Fruit fly (Drosophila melanogaster) whole organism, adult: Measurements from ENCODE around the gene CG46042.

Experiments
- CG11617 ChIP-seq: fragments of 200-800 bp; sonication (Bioruptor generic); optimal IDR thresholded peaks from 2 replicates; lab custom pipeline; 2017; ENCODE audit warnings: mild to moderate bottlenecking, missing biosample characterization, missing genetic modification reagents, missing genetic modification characterization
- CG1620 ChIP-seq: fragments of 200-800 bp; sonication (Bioruptor generic); optimal IDR thresholded peaks from 2 replicates; lab custom pipeline; 2016; ENCODE audit warnings: missing biosample characterization, missing genetic modification characterization
- CG33017 ChIP-seq: fragments of 200-800 bp; sonication (Bioruptor generic); optimal IDR thresholded peaks from 2 replicates; lab custom pipeline; 2018; ENCODE audit warnings: missing biosample characterization, mild to moderate bottlenecking, missing genetic modification characterization, moderate library complexity
- CG5204 ChIP-seq: fragments of 200-800 bp; sonication (Bioruptor generic); optimal IDR thresholded peaks from 2 replicates; lab custom pipeline; 2016; ENCODE audit warnings: missing biosample characterization, missing genetic modification characterization
- Crg-1 ChIP-seq: fragments of 200-800 bp; sonication (Bioruptor generic); optimal IDR thresholded peaks from 2 replicates; lab custom pipeline; 2016; ENCODE audit warnings: missing biosample characterization, missing genetic modification characterization
- cic ChIP-seq: fragments of 200-800 bp; sonication (Bioruptor generic); optimal IDR thresholded peaks from 2 replicates; lab custom pipeline; 2017; ENCODE audit warnings: missing biosample characterization, mild to moderate bottlenecking, missing genetic modification characterization, moderate library complexity
- kay ChIP-seq: fragments of 200-800 bp; sonication (Bioruptor generic); peaks from one replicate; lab custom pipeline; 2016; ENCODE audit warnings: missing biosample characterization, missing genetic modification characterization, borderline replicate concordance
- tj ChIP-seq: fragments of 200-800 bp; sonication (Bioruptor generic); optimal IDR thresholded peaks from 3 replicates; lab custom pipeline; 2017; ENCODE audit warnings: missing biosample characterization, mild to moderate bottlenecking, missing genetic modification characterization, moderate library complexity
- toe ChIP-seq: fragments of 200-800 bp; sonication (Bioruptor generic); optimal IDR thresholded peaks from 2 replicates; lab custom pipeline; 2016; ENCODE audit warnings: missing biosample characterization, missing genetic modification characterization

- no peak for TF ChIP-seq CG33017
- no peak for TF ChIP-seq CG5204
- no peak for TF ChIP-seq CG1620 (GFP tag; lab: Kevin White, UChicago)
- TF ChIP-seq kay = no peak
- TF ChIP-seq CG11617 (GFP tag; lab: Kevin White, UChicago) = peak; percentile 12
- peak; percentile 64 for TF ChIP-seq tj (GFP tag; lab: Kevin White, UChicago)
- TF ChIP-seq cic (GFP tag; lab: Kevin White, UChicago) = peak; percentile 37
- no peak for TF ChIP-seq Crg-1 (GFP tag; lab: Kevin White, UChicago)
- TF ChIP-seq toe = no peak
Measured at dm6 chr3R:19902926-19903739, 39.1 kb downstream of the CG46042 start, which contains the start of gene ClpX.
